Worm (Caenorhabditis elegans): ENCODE data around the gene Y22D7AL.16.

Y22D7AL.16 gene

ce11 chrIII:1680996-1681395 lies 16.0 kb upstream of the Y22D7AL.16 start:
- peak; percentile 76 for TF ChIP-seq pha-4 (tag; optimal IDR thresholded peaks at IDR 0.05)
- TF ChIP-seq elt-2 (tag; optimal IDR thresholded peaks at IDR 0.05) = peak; percentile 93
- peak; percentile 24 for TF ChIP-seq hmg-11 (tag; optimal IDR thresholded peaks at IDR 0.05)
- no peak for TF ChIP-seq elt-1 (tag; optimal IDR thresholded peaks at IDR 0.05)
- peak; percentile 96 for TF ChIP-seq egl-5 (tag; optimal IDR thresholded peaks at IDR 0.05)
- TF ChIP-seq fkh-10 (GFP tag; optimal IDR thresholded peaks at IDR 0.05) = no peak
- TF ChIP-seq R02D3.7 (tag; optimal IDR thresholded peaks at IDR 0.05) = peak; percentile 51
- peak; percentile 41 for TF ChIP-seq lin-15B (tag; optimal IDR thresholded peaks at IDR 0.05)
- TF ChIP-seq nhr-25 (tag; optimal IDR thresholded peaks at IDR 0.05) = peak; percentile 82
- peak; percentile 73 for TF ChIP-seq nfya-1 (tag; optimal IDR thresholded peaks at IDR 0.05; ENCODE audit: insufficient read depth)
- peak; percentile 89 for TF ChIP-seq nhr-23 (tag; optimal IDR thresholded peaks at IDR 0.05)
- peak; percentile 93 for TF ChIP-seq pqm-1 (tag; optimal IDR thresholded peaks at IDR 0.05)
- TF ChIP-seq mdl-1 (tag; optimal IDR thresholded peaks at IDR 0.05) = no peak
- peak in 1 of 3 experiments; percentile 51 for TF ChIP-seq elt-3 (tag; optimal IDR thresholded peaks at IDR 0.05)
- peak; percentile 55 for TF ChIP-seq skn-1 (tag; optimal IDR thresholded peaks at IDR 0.05)
- peak; percentile 9 for TF ChIP-seq lsy-12 (tag; optimal IDR thresholded peaks at IDR 0.05)
- peak; percentile 84 for TF ChIP-seq jun-1 (tag; optimal IDR thresholded peaks at IDR 0.05)
- no peak for TF ChIP-seq ztf-4 (tag; optimal IDR thresholded peaks at IDR 0.05)
- TF ChIP-seq lin-39 (tag; optimal IDR thresholded peaks at IDR 0.05) = peak; percentile 45
- TF ChIP-seq ceh-28 (tag; optimal IDR thresholded peaks at IDR 0.05) = peak; percentile 80
- no peak for TF ChIP-seq egl-27 (tag; optimal IDR thresholded peaks at IDR 0.05)
- peak; percentile 74 for TF ChIP-seq nhr-43 (tag; optimal IDR thresholded peaks at IDR 0.05; ENCODE audit: poor library complexity, severe bottlenecking)

DNA sequence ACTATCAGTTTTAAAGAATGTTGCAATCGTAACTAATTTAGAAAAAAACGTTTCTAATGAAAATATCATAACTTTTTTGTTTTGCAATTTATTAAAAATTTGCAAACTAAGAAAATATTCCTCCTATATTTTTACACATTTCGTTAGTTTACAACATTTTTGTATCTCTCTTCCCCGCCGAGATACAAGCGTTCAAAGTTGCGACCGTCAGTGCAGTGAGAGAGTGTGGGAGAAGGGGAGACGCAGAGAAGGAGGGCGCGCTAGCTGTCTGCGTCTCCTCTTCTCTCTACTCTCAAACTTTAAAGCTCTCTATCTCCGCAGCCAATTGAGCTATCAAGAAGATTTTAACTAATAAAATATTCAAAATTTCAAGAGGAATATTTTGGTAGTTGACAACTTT lies 15.4 kb upstream of the Y22D7AL.16 start:
- TF ChIP-seq unc-39 (tag; optimal IDR thresholded peaks at IDR 0.05) (no peak), nhr-12 (tag; optimal IDR thresholded peaks at IDR 0.05) (no peak), unc-62 (GFP tag; optimal IDR thresholded peaks at IDR 0.05) (no peak), skn-1 (tag; optimal IDR thresholded peaks at IDR 0.05) (no peak), ZK546.5 (tag; optimal IDR thresholded peaks at IDR 0.05) (no peak), sea-2 (GFP tag; optimal IDR thresholded peaks at IDR 0.05) (no peak), nhr-25 (tag; optimal IDR thresholded peaks at IDR 0.05) (no peak)

ce11 chrIII:1678671-1679070 lies 13.7 kb upstream of the Y22D7AL.16 start:
- TF ChIP-seq ceh-16 (tag; optimal IDR thresholded peaks at IDR 0.05) = no peak
- no peak for TF ChIP-seq skn-1 (tag; optimal IDR thresholded peaks at IDR 0.05)
- no peak for TF ChIP-seq elt-3 (tag; optimal IDR thresholded peaks at IDR 0.05)
- no peak for TF ChIP-seq aly-2 (tag; optimal IDR thresholded peaks at IDR 0.05)
- TF ChIP-seq nhr-12 (tag; optimal IDR thresholded peaks at IDR 0.05) = no peak
- no peak for TF ChIP-seq R02D3.7 (tag; optimal IDR thresholded peaks at IDR 0.05)
- no peak for TF ChIP-seq nhr-25 (tag; optimal IDR thresholded peaks at IDR 0.05)
- no peak for TF ChIP-seq fos-1 (tag; optimal IDR thresholded peaks at IDR 0.05)

DNA sequence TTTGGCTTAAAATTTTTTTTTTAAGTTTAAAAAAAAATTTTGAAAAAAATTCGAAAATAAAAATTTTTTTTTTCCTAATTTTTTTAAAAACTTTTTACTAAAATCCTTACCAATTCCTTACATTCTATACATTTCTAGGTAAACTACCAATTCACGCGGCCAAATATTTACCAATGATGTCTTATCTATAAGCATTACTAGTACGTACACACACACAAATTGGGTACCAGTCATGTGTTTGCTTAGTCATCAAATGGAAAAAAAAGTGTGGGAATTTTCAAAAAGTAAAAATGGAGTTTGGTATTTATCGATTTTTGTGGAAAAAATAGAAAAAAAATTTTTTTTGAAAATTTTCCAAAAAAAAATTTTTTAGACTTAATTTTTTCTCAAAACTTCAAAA lies 11.6 kb upstream of the Y22D7AL.16 start, which contains the start of gene Y22D7AR.6:
Gene Y22D7AR.6 (minus strand): TSS at position 134 of the 400 bp plus-strand sequence.
- TF ChIP-seq jun-1 (tag; optimal IDR thresholded peaks at IDR 0.05) = peak; percentile 23
- peak; percentile 93 for TF ChIP-seq pha-4 (tag; optimal IDR thresholded peaks at IDR 0.05)
- TF ChIP-seq hmg-11 (tag; optimal IDR thresholded peaks at IDR 0.05) = no peak
- TF ChIP-seq ceh-16 (tag; optimal IDR thresholded peaks at IDR 0.05) = no peak
- TF ChIP-seq mdl-1 (tag; optimal IDR thresholded peaks at IDR 0.05) = no peak
- peak; percentile 3 for TF ChIP-seq pqm-1 (tag; optimal IDR thresholded peaks at IDR 0.05)

- TF ChIP-seq mml-1 (tag; optimal IDR thresholded peaks at IDR 0.05) = no peak
- no peak for TF ChIP-seq nhr-77 (tag; optimal IDR thresholded peaks at IDR 0.05)
- TF ChIP-seq tbx-2 (tag; optimal IDR thresholded peaks at IDR 0.05) = no peak
- no peak for TF ChIP-seq elt-1 (tag; optimal IDR thresholded peaks at IDR 0.05)
- no peak for TF ChIP-seq pqm-1 (tag; optimal IDR thresholded peaks at IDR 0.05)
- no peak for TF ChIP-seq egl-5 (tag; optimal IDR thresholded peaks at IDR 0.05)
- TF ChIP-seq nhr-23 (tag; optimal IDR thresholded peaks at IDR 0.05) = no peak
- TF ChIP-seq nhr-28 (tag; optimal IDR thresholded peaks at IDR 0.05) = no peak
- no peak for TF ChIP-seq jun-1 (tag; optimal IDR thresholded peaks at IDR 0.05)
- TF ChIP-seq ama-1 (optimal IDR thresholded peaks at IDR 0.05) = no peak
- no peak for TF ChIP-seq daf-12 (tag; optimal IDR thresholded peaks at IDR 0.05)
Observed at ce11 chrIII:1674760-1675159, 9.7 kb upstream of the Y22D7AL.16 start.
